Fruit fly (Drosophila melanogaster) whole organism, embryonic: ENCODE data around the gene CG7646.

ENCODE experiments used
- Abd-B ChIP-seq: fragments of 200-800 bp; sonication (Bioruptor generic); optimal IDR thresholded peaks from 2 replicates; lab custom pipeline; 2018; ENCODE audit warnings: missing biosample characterization, mild to moderate bottlenecking, missing genetic modification characterization, moderate library complexity
- Bteb2 ChIP-seq: fragments of 200-800 bp; sonication (Bioruptor generic); optimal IDR thresholded peaks from 2 replicates; lab custom pipeline; 2016; ENCODE audit warnings: missing biosample characterization, missing genetic modification characterization
- CG10565 ChIP-seq: fragments of 200-800 bp; sonication (Bioruptor generic); optimal IDR thresholded peaks from 3 replicates; lab custom pipeline; 2016; ENCODE audit warnings: missing biosample characterization, mild to moderate bottlenecking, missing genetic modification characterization
- CG11456 ChIP-seq: fragments of 200-800 bp; sonication (Bioruptor generic); IDR thresholded peaks from 3 replicates; pipeline ENCODE4 v1.3.6; 2022; ENCODE audit warnings: missing biosample characterization, missing genetic modification characterization
- CG11695 ChIP-seq: fragments of 200-800 bp; sonication (Bioruptor generic); IDR thresholded peaks from 3 replicates; pipeline ENCODE4 v1.3.6; 2022; ENCODE audit warnings: missing biosample characterization, missing genetic modification characterization
- CG11696 ChIP-seq: fragments of 200-800 bp; sonication (Bioruptor generic); IDR thresholded peaks from 2 replicates; pipeline ENCODE4 v1.3.6; 2022; ENCODE audit warnings: missing biosample characterization, missing genetic modification characterization
- CG14441 ChIP-seq: fragments of 200-800 bp; sonication (Bioruptor generic); IDR thresholded peaks from 2 replicates; pipeline ENCODE4 v1.3.6; 2022; ENCODE audit warnings: missing biosample characterization, missing genetic modification characterization
- CG15514 ChIP-seq: fragments of 200-800 bp; sonication (Bioruptor generic); optimal IDR thresholded peaks from 3 replicates; lab custom pipeline; 2017; ENCODE audit warnings: missing biosample characterization, missing genetic modification characterization, mild to moderate bottlenecking, moderate library complexity, missing genetic modification reagents
- CG17912 ChIP-seq: fragments of 200-800 bp; sonication (Bioruptor generic); optimal IDR thresholded peaks from 2 replicates; lab custom pipeline; 2018; ENCODE audit warnings: missing biosample characterization, mild to moderate bottlenecking, missing genetic modification characterization
- CG1792 ChIP-seq: fragments of 200-800 bp; sonication (Bioruptor generic); optimal IDR thresholded peaks from 2 replicates; lab custom pipeline; 2016; ENCODE audit warnings: missing biosample characterization, missing genetic modification characterization
- CG1832 ChIP-seq: fragments of 200-800 bp; sonication (Bioruptor generic); optimal IDR thresholded peaks from 2 replicates; lab custom pipeline; 2017; ENCODE audit warnings: missing biosample characterization, mild to moderate bottlenecking, missing genetic modification characterization, inconsistent platforms
- CG3281 ChIP-seq: fragments of 200-800 bp; sonication (Bioruptor generic); optimal IDR thresholded peaks from 3 replicates; lab custom pipeline; 2017; ENCODE audit warnings: missing biosample characterization, mild to moderate bottlenecking, missing genetic modification characterization
- CG33213 ChIP-seq: fragments of 200-800 bp; sonication (Bioruptor generic); optimal IDR thresholded peaks from 3 replicates; lab custom pipeline; 2016; ENCODE audit warnings: missing biosample characterization, missing genetic modification characterization
- CG42726 ChIP-seq: fragments of 200-800 bp; sonication (Bioruptor generic); IDR thresholded peaks from 2 replicates; pipeline ENCODE4 v1.3.6; 2022; ENCODE audit warnings: missing biosample characterization, missing genetic modification characterization; ENCODE audit not compliant: partially characterized antibody
- CG4328 ChIP-seq: fragments of 200-800 bp; sonication (Bioruptor generic); optimal IDR thresholded peaks from 3 replicates; lab custom pipeline; 2017; ENCODE audit warnings: missing biosample characterization, missing genetic modification reagents, missing genetic modification characterization
- CG4404 ChIP-seq: fragments of 200-800 bp; sonication (Bioruptor generic); IDR thresholded peaks from 2 replicates; pipeline ENCODE4 v1.3.6; 2022; ENCODE audit warnings: missing biosample characterization, missing genetic modification characterization
- CG7556 ChIP-seq: fragments of 200-800 bp; sonication (Bioruptor generic); optimal IDR thresholded peaks from 2 replicates; lab custom pipeline; 2017; ENCODE audit warnings: missing biosample characterization, mild to moderate bottlenecking, missing genetic modification characterization
- CG7745 ChIP-seq: fragments of 200-800 bp; sonication (Bioruptor generic); optimal IDR thresholded peaks from 2 replicates; lab custom pipeline; 2018; ENCODE audit warnings: missing biosample characterization, mild to moderate bottlenecking, missing genetic modification characterization, moderate library complexity
- CG7928 ChIP-seq: fragments of 200-800 bp; sonication (Bioruptor generic); optimal IDR thresholded peaks from 2 replicates; lab custom pipeline; 2017; ENCODE audit warnings: missing biosample characterization, mild to moderate bottlenecking, missing genetic modification characterization
- CoRest ChIP-seq: fragments of 200-800 bp; sonication (Bioruptor generic); optimal IDR thresholded peaks from 3 replicates; lab custom pipeline; 2018; ENCODE audit warnings: missing biosample characterization, mild to moderate bottlenecking, missing genetic modification characterization, moderate library complexity
- Dek ChIP-seq: fragments of 200-800 bp; sonication (Bioruptor generic); optimal IDR thresholded peaks from 3 replicates; lab custom pipeline; 2019; ENCODE audit warnings: missing biosample characterization, mild to moderate bottlenecking, missing genetic modification characterization, moderate library complexity
- Dp ChIP-seq: fragments of 200-800 bp; sonication (Bioruptor generic); optimal IDR thresholded peaks from 2 replicates; lab custom pipeline; 2018; ENCODE audit warnings: missing biosample characterization, mild to moderate bottlenecking, missing genetic modification characterization, moderate library complexity
- Gug ChIP-seq: fragments of 200-800 bp; sonication (Bioruptor generic); IDR thresholded peaks from 4 replicates; pipeline ENCODE4 v1.3.6; 2022; ENCODE audit warnings: missing biosample characterization, missing genetic modification characterization
- H15 ChIP-seq: fragments of 200-800 bp; sonication (Bioruptor generic); IDR thresholded peaks from 3 replicates; pipeline ENCODE4 v1.3.6; 2022; ENCODE audit warnings: missing biosample characterization, missing genetic modification characterization
- HLH54F ChIP-seq: fragments of 200-800 bp; sonication (Bioruptor generic); optimal IDR thresholded peaks from 3 replicates; lab custom pipeline; 2016; ENCODE audit warnings: missing biosample characterization, missing genetic modification characterization
- Hand ChIP-seq: fragments of 200-800 bp; sonication (Bioruptor generic); optimal IDR thresholded peaks from 2 replicates; lab custom pipeline; 2017; ENCODE audit warnings: mild to moderate bottlenecking, missing biosample characterization, missing genetic modification reagents, missing genetic modification characterization
- Hmr ChIP-seq: fragments of 200-800 bp; sonication (Bioruptor generic); optimal IDR thresholded peaks from 3 replicates; lab custom pipeline; 2017; ENCODE audit warnings: mild to moderate bottlenecking, missing biosample characterization, missing genetic modification reagents, missing genetic modification characterization
- Hsf ChIP-seq: fragments of 200-800 bp; sonication (Bioruptor generic); optimal IDR thresholded peaks from 3 replicates; lab custom pipeline; 2016; ENCODE audit warnings: missing biosample characterization, missing genetic modification characterization
- Lhr ChIP-seq: fragments of 200-800 bp; sonication (Bioruptor generic); optimal IDR thresholded peaks from 3 replicates; lab custom pipeline; 2017; ENCODE audit warnings: mild to moderate bottlenecking, missing biosample characterization, missing genetic modification reagents, missing genetic modification characterization
- Meics ChIP-seq: fragments of 200-800 bp; sonication (Bioruptor generic); optimal IDR thresholded peaks from 2 replicates; lab custom pipeline; 2017; ENCODE audit warnings: missing biosample characterization, mild to moderate bottlenecking, missing genetic modification characterization
- Nf-YB ChIP-seq: fragments of 200-800 bp; sonication (Bioruptor generic); optimal IDR thresholded peaks from 3 replicates; lab custom pipeline; 2019; ENCODE audit warnings: missing biosample characterization, mild to moderate bottlenecking, missing genetic modification characterization, moderate library complexity
- NfI ChIP-seq: fragments of 200-800 bp; sonication (Bioruptor generic); optimal IDR thresholded peaks from 3 replicates; lab custom pipeline; 2018; ENCODE audit warnings: missing biosample characterization, mild to moderate bottlenecking, missing genetic modification characterization, moderate library complexity
- Ravus ChIP-seq: fragments of 200-800 bp; sonication (Bioruptor generic); IDR thresholded peaks from 2 replicates; pipeline ENCODE4 v1.3.6; 2022; ENCODE audit warnings: missing biosample characterization, missing genetic modification characterization
- Spps ChIP-seq: fragments of 200-800 bp; sonication (Bioruptor generic); optimal IDR thresholded peaks from 2 replicates; lab custom pipeline; 2018; ENCODE audit warnings: missing biosample characterization, mild to moderate bottlenecking, missing genetic modification characterization
- Sry-δ ChIP-seq: fragments of 200-800 bp; sonication (Bioruptor generic); optimal IDR thresholded peaks from 2 replicates; lab custom pipeline; 2016; ENCODE audit warnings: missing biosample characterization, missing genetic modification characterization
- Usf ChIP-seq: fragments of 200-800 bp; sonication (Bioruptor generic); optimal IDR thresholded peaks from 2 replicates; lab custom pipeline; 2017; ENCODE audit warnings: missing genotype, missing biosample characterization, missing genetic modification characterization
- ato ChIP-seq: fragments of 200-800 bp; sonication (Bioruptor generic); IDR thresholded peaks from 2 replicates; pipeline ENCODE4 v1.3.6; 2022; ENCODE audit warnings: missing biosample characterization, missing genetic modification characterization; ENCODE audit not compliant: partially characterized antibody
- cas ChIP-seq: fragments of 200-800 bp; sonication (Bioruptor generic); IDR thresholded peaks from 2 replicates; pipeline ENCODE4 v1.3.6; 2022; ENCODE audit warnings: missing biosample characterization, missing genetic modification characterization
- crc ChIP-seq: fragments of 200-800 bp; sonication (Bioruptor generic); optimal IDR thresholded peaks from 2 replicates; lab custom pipeline; 2016; ENCODE audit warnings: missing biosample characterization, missing genetic modification characterization
- da ChIP-seq: fragments of 200-800 bp; sonication (Bioruptor generic); optimal IDR thresholded peaks from 2 replicates; lab custom pipeline; 2016; ENCODE audit warnings: missing biosample characterization, missing genetic modification characterization
- dmrt99B ChIP-seq: fragments of 200-800 bp; sonication (Bioruptor generic); optimal IDR thresholded peaks from 2 replicates; lab custom pipeline; 2018; ENCODE audit warnings: missing biosample characterization, mild to moderate bottlenecking, missing genetic modification characterization, moderate library complexity
- emc ChIP-seq: fragments of 200-800 bp; sonication (Bioruptor generic); optimal IDR thresholded peaks from 2 replicates; lab custom pipeline; 2016; ENCODE audit warnings: missing biosample characterization, missing genetic modification characterization
- kah ChIP-seq: fragments of 200-800 bp; sonication (Bioruptor generic); optimal IDR thresholded peaks from 2 replicates; lab custom pipeline; 2018; ENCODE audit warnings: missing biosample characterization, mild to moderate bottlenecking, missing genetic modification characterization
- kay ChIP-seq: fragments of 200-800 bp; sonication (Bioruptor generic); optimal IDR thresholded peaks from 2 replicates; lab custom pipeline; 2016; ENCODE audit warnings: missing biosample characterization, missing genetic modification characterization
- lmd ChIP-seq: fragments of 200-800 bp; sonication (Bioruptor generic); IDR thresholded peaks from 2 replicates; pipeline ENCODE4 v1.3.6; 2022; ENCODE audit warnings: missing biosample characterization, missing genetic modification characterization
- peb ChIP-seq: fragments of 200-800 bp; sonication (Bioruptor generic); IDR thresholded peaks from 2 replicates; pipeline ENCODE4 v1.3.6; 2022; ENCODE audit warnings: missing biosample characterization, missing genetic modification characterization
- stc ChIP-seq: fragments of 200-800 bp; sonication (Bioruptor generic); IDR thresholded peaks from 2 replicates; pipeline ENCODE4 v1.3.6; 2022; ENCODE audit warnings: missing biosample characterization, missing genetic modification characterization
- vvl ChIP-seq: fragments of 200-800 bp; sonication (Bioruptor generic); IDR thresholded peaks from 2 replicates; pipeline ENCODE4 v1.3.6; 2022; ENCODE audit warnings: missing biosample characterization, missing genetic modification characterization
- zf30C ChIP-seq: fragments of 200-800 bp; sonication (Bioruptor generic); optimal IDR thresholded peaks from 3 replicates; lab custom pipeline; 2018; ENCODE audit warnings: missing biosample characterization, mild to moderate bottlenecking, missing genetic modification characterization

CG7646 gene

DNA sequence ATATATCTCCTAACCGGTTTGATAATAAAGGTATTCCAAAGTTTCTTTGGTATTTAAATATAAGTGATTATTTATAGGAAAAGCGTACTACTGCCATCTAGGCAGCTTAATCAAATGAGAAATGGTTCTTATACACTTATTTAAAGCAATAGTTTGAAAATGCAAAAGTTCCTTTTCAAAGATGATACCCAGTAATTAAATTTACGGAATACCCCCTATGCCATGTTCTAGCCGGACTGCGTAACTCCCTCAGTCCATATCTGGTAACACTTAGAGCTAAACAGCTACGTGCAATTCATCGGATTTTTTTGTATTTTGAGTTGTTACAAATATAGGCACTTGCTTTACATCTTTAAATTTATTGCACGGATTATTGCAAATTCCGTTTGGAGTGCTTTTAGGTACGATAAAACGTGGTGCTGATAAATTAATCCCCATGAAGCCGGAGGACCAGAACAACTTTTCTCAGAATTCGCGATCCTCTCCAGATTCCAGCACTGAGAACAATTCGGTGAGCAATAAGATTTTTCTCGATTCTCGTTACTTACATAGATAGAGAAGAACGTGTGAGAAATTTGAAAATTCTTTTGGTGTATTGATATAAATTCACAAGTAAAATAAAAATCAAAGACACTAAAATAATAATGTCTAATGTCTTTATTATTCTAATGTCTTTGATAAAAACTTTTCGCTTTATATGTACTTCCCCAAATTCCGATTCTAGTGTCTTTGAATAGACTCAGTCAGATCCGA is 11.0 kb downstream of the CG7646 start, which contains the start of gene CG7668 (continued):
- peak; percentile 91 for TF ChIP-seq Meics
- peak; percentile 82 for TF ChIP-seq Lhr
- peak; percentile 39 for TF ChIP-seq CG17912 (GFP tag; lab: Kevin White, UChicago)
- peak; percentile 88 for TF ChIP-seq Dek (tag; lab: Kevin White, UChicago)
- TF ChIP-seq CG1792, result peak; percentile 78
- peak; percentile 67 for TF ChIP-seq kah (GFP tag; lab: Kevin White, UChicago)
- peak; percentile 86; the same call in 1 of the 2 replicates for TF ChIP-seq cas (GFP tag; lab: Robert Waterston, UW)
- TF ChIP-seq Hand (GFP tag; lab: Kevin White, UChicago), result peak; percentile 70
- peak; percentile 53 for TF ChIP-seq CG10565 (GFP tag; lab: Kevin White, UChicago)
- TF ChIP-seq CG7556 (GFP tag; lab: Kevin White, UChicago), result peak; percentile 84
- TF ChIP-seq CG14441 (GFP tag; lab: Robert Waterston, UW), result peak; percentile 91
- TF ChIP-seq NfI (GFP tag; lab: Kevin White, UChicago), result peak; percentile 89
- peak; percentile 88 for TF ChIP-seq zf30C
- TF ChIP-seq Ravus (GFP tag; lab: Robert Waterston, UW), result peak; percentile 50; the same call in 1 of the 2 replicates
- TF ChIP-seq CG1832 (GFP tag; lab: Kevin White, UChicago), result no peak
- TF ChIP-seq CG11696 (GFP tag; lab: Robert Waterston, UW), result peak; percentile 87
- TF ChIP-seq CG15514 (GFP tag; lab: Kevin White, UChicago), result peak; percentile 86
- no peak for TF ChIP-seq CG42726 (GFP tag; lab: Robert Waterston, UW)
- TF ChIP-seq vvl (GFP tag; lab: Robert Waterston, UW), result peak; percentile 98
- peak; percentile 53 for TF ChIP-seq da (GFP tag; lab: Kevin White, UChicago)
- peak; percentile 94 for TF ChIP-seq Hmr (GFP tag; lab: Kevin White, UChicago)
- TF ChIP-seq CoRest (tag; lab: Kevin White, UChicago), result peak; percentile 92
- TF ChIP-seq Usf (GFP tag; lab: Kevin White, UChicago), result peak; percentile 63
- TF ChIP-seq Spps (tag; lab: Kevin White, UChicago), result peak; percentile 82
- peak; percentile 90 for TF ChIP-seq Hsf
- TF ChIP-seq stc (GFP tag; lab: Robert Waterston, UW), result peak; percentile 89
- peak; percentile 79 for TF ChIP-seq kay (GFP tag; lab: Kevin White, UChicago)
- peak; percentile 93 for TF ChIP-seq CG11695 (GFP tag; lab: Robert Waterston, UW)
- peak; percentile 87 for TF ChIP-seq CG4328 (GFP tag; lab: Kevin White, UChicago)
- TF ChIP-seq Abd-B (GFP tag; lab: Kevin White, UChicago), result no peak
- TF ChIP-seq ato (GFP tag; lab: Robert Waterston, UW), result no peak
- TF ChIP-seq HLH54F (GFP tag; lab: Kevin White, UChicago), result peak; percentile 80
- TF ChIP-seq dmrt99B (tag; lab: Kevin White, UChicago), result peak; percentile 89
- no peak; the same call in 1 of the 2 replicates for TF ChIP-seq CG4404 (GFP tag; lab: Robert Waterston, UW)
- peak; percentile 80 for TF ChIP-seq Nf-YB
- TF ChIP-seq crc (GFP tag; lab: Kevin White, UChicago), result peak; percentile 69
- TF ChIP-seq CG3281, result peak; percentile 91
- peak; percentile 50 for TF ChIP-seq CG7928 (GFP tag; lab: Kevin White, UChicago)
- TF ChIP-seq lmd (GFP tag; lab: Robert Waterston, UW), result no peak; the same call in 1 of the 2 replicates
- TF ChIP-seq emc (GFP tag; lab: Kevin White, UChicago), result peak; percentile 68
- TF ChIP-seq Gug (GFP tag; lab: Robert Waterston, UW), result peak; percentile 79; the same call in 3 of the 4 replicates
- peak; percentile 91 for TF ChIP-seq Bteb2 (GFP tag; lab: Kevin White, UChicago)
- peak; percentile 82 for TF ChIP-seq CG33213 (GFP tag; lab: Kevin White, UChicago)
- TF ChIP-seq CG11456 (GFP tag; lab: Robert Waterston, UW), result no peak
- peak; percentile 59; the same call in 1 of the 2 replicates for TF ChIP-seq peb (GFP tag; lab: Robert Waterston, UW)
- TF ChIP-seq Sry-δ (GFP tag; lab: Kevin White, UChicago), result peak; percentile 56
- TF ChIP-seq CG7745 (tag; lab: Kevin White, UChicago), result no peak
- TF ChIP-seq H15 (GFP tag; lab: Robert Waterston, UW), result peak; percentile 85; the same call in 2 of the 3 replicates
- TF ChIP-seq Dp (GFP tag; lab: Kevin White, UChicago), result peak; percentile 32
